Fruit fly (Drosophila melanogaster) whole organism, embryonic: ENCODE measurements around the gene Mtl.
A peak's percentile ranks its signal among the peaks of the same experiment; 100 is the strongest.

ENCODE experiments used
- Awh ChIP-seq: fragments of 200-800 bp; sonication (Bioruptor generic); IDR thresholded peaks from 2 replicates; pipeline ENCODE4, ENCODE4 v1.3.6; 2022; ENCODE audit warnings: missing biosample characterization, missing genetic modification characterization
- BtbVII ChIP-seq: fragments of 200-800 bp; sonication (Bioruptor generic); optimal IDR thresholded peaks from 3 replicates; lab custom pipeline; 2017; ENCODE audit warnings: missing biosample characterization, mild to moderate bottlenecking, missing genetic modification characterization
- CG11398 ChIP-seq: fragments of 200-800 bp; sonication (Bioruptor generic); optimal IDR thresholded peaks from 2 replicates; lab custom pipeline; 2016; ENCODE audit warnings: missing biosample characterization, missing genetic modification characterization
- CG11504 ChIP-seq: fragments of 200-800 bp; sonication (Bioruptor generic); optimal IDR thresholded peaks from 3 replicates; lab custom pipeline; 2019; ENCODE audit warnings: missing biosample characterization, mild to moderate bottlenecking, missing genetic modification characterization, moderate library complexity
- CG12236 ChIP-seq: fragments of 200-800 bp; sonication (Bioruptor generic); optimal IDR thresholded peaks from 2 replicates; lab custom pipeline; 2016; ENCODE audit warnings: missing biosample characterization, missing genetic modification characterization
- CG13624 ChIP-seq: fragments of 200-800 bp; sonication (Bioruptor generic); optimal IDR thresholded peaks from 2 replicates; lab custom pipeline; 2016; ENCODE audit warnings: missing biosample characterization, missing genetic modification characterization
- CG14965 ChIP-seq: fragments of 200-800 bp; sonication (Bioruptor generic); optimal IDR thresholded peaks from 2 replicates; lab custom pipeline; 2016; ENCODE audit warnings: missing biosample characterization, missing genetic modification characterization, borderline replicate concordance
- CG15011 ChIP-seq: fragments of 200-800 bp; sonication (Bioruptor generic); optimal IDR thresholded peaks from 3 replicates; lab custom pipeline; 2018; ENCODE audit warnings: missing biosample characterization, mild to moderate bottlenecking, missing genetic modification characterization
- CG15269 ChIP-seq: fragments of 200-800 bp; sonication (Bioruptor generic); optimal IDR thresholded peaks from 2 replicates; lab custom pipeline; 2018; ENCODE audit warnings: missing biosample characterization, mild to moderate bottlenecking, missing genetic modification characterization, moderate library complexity
- CG17912 ChIP-seq: fragments of 200-800 bp; sonication (Bioruptor generic); optimal IDR thresholded peaks from 2 replicates; lab custom pipeline; 2018; ENCODE audit warnings: missing biosample characterization, mild to moderate bottlenecking, missing genetic modification characterization
- CG18262 ChIP-seq: fragments of 200-800 bp; optimal IDR thresholded peaks from 3 replicates; lab custom pipeline; 2019; ENCODE audit warnings: missing biosample characterization, mild to moderate bottlenecking, missing genetic modification characterization, moderate library complexity
- CG18599 ChIP-seq: fragments of 200-800 bp; sonication (Bioruptor generic); optimal IDR thresholded peaks from 3 replicates; lab custom pipeline; 2017; ENCODE audit warnings: missing biosample characterization, missing genetic modification characterization, mild to moderate bottlenecking, moderate library complexity, missing genetic modification reagents
- CG2120 ChIP-seq: fragments of 200-800 bp; sonication (Bioruptor generic); optimal IDR thresholded peaks from 3 replicates; lab custom pipeline; 2016; ENCODE audit warnings: missing biosample characterization, missing genetic modification characterization
- CG3281 ChIP-seq: fragments of 200-800 bp; sonication (Bioruptor generic); optimal IDR thresholded peaks from 3 replicates; lab custom pipeline; 2017; ENCODE audit warnings: missing biosample characterization, mild to moderate bottlenecking, missing genetic modification characterization
- CG6175 ChIP-seq: fragments of 200-800 bp; sonication (Bioruptor generic); IDR thresholded peaks from 3 replicates; pipeline ENCODE4 v1.3.6; 2022; ENCODE audit warnings: missing biosample characterization, missing genetic modification characterization
- CG6765 ChIP-seq: fragments of 200-800 bp; sonication (Bioruptor generic); optimal IDR thresholded peaks from 3 replicates; lab custom pipeline; 2017; ENCODE audit warnings: missing biosample characterization, mild to moderate bottlenecking, missing genetic modification characterization
- Chrac-16 ChIP-seq: fragments of 200-800 bp; sonication (Bioruptor generic); optimal IDR thresholded peaks from 3 replicates; lab custom pipeline; 2016; ENCODE audit warnings: missing biosample characterization, missing genetic modification characterization
- D ChIP-seq, 2 experiments: fragments of 200-800 bp in 1 of 2; fragments of >200 bp in 1 of 2; sonication (Bioruptor generic) in 1 of 2; optimal IDR thresholded peaks; 2 replicates in 1 of 2; 3 replicates in 1 of 2; lab custom pipeline; 2017; ENCODE audit warnings: mild to moderate bottlenecking in 1 of 2, missing biosample characterization in 1 of 2, missing genetic modification characterization in 1 of 2, missing genetic modification reagents in 1 of 2
- D19A ChIP-seq: fragments of 200-800 bp; optimal IDR thresholded peaks from 3 replicates; lab custom pipeline; 2019; ENCODE audit warnings: missing biosample characterization, mild to moderate bottlenecking, missing genetic modification characterization, moderate library complexity
- Dfd ChIP-seq, 2 experiments: fragments of >200 bp; optimal IDR thresholded peaks; 2 replicates each; lab custom pipeline; 2017; ENCODE audit warnings: missing biosample characterization in 2 of 2, missing genetic modification characterization in 2 of 2
- Hey ChIP-seq: fragments of 200-800 bp; sonication (Bioruptor generic); optimal IDR thresholded peaks from 3 replicates; lab custom pipeline; 2018; ENCODE audit warnings: missing biosample characterization, mild to moderate bottlenecking, missing genetic modification characterization
- Hr51 ChIP-seq, 2 experiments: fragments of 200-800 bp; sonication (Bioruptor generic); optimal IDR thresholded peaks; 2 replicates in 1 of 2; 3 replicates in 1 of 2; lab custom pipeline; 2016 to 2018; ENCODE audit warnings: missing biosample characterization in 2 of 2, missing genetic modification characterization in 2 of 2, mild to moderate bottlenecking in 1 of 2, moderate library complexity in 1 of 2
- Kr ChIP-seq: fragments of 200-800 bp; sonication (Bioruptor generic); optimal IDR thresholded peaks from 2 replicates; lab custom pipeline; 2017; ENCODE audit warnings: missing biosample characterization, mild to moderate bottlenecking, missing genetic modification characterization
- MESR4 ChIP-seq: fragments of 200-800 bp; sonication (Bioruptor generic); optimal IDR thresholded peaks from 2 replicates; lab custom pipeline; 2018; ENCODE audit warnings: missing biosample characterization, mild to moderate bottlenecking, missing genetic modification characterization, moderate library complexity
- PHDP ChIP-seq: fragments of 200-800 bp; sonication (Bioruptor generic); optimal IDR thresholded peaks from 3 replicates; lab custom pipeline; 2018; ENCODE audit warnings: missing biosample characterization, mild to moderate bottlenecking, missing genetic modification characterization, moderate library complexity
- Pdp1 ChIP-seq, 2 experiments: fragments of 200-800 bp; sonication (Bioruptor generic); optimal IDR thresholded peaks; 3 replicates each; lab custom pipeline; 2016; ENCODE audit warnings: missing biosample characterization in 2 of 2, missing genetic modification characterization in 2 of 2, mild to moderate bottlenecking in 1 of 2, moderate library complexity in 1 of 2
- Rx ChIP-seq: fragments of 200-800 bp; sonication (Bioruptor generic); IDR thresholded peaks from 2 replicates; pipeline ENCODE4 v1.3.6; 2022; ENCODE audit warnings: missing biosample characterization, missing genetic modification characterization
- Sin3A ChIP-seq: fragments of >200 bp; optimal IDR thresholded peaks from 2 replicates; lab custom pipeline; 2018
- bowl ChIP-seq: fragments of 200-800 bp; sonication (Bioruptor generic); IDR thresholded peaks from 2 replicates; pipeline ENCODE4 v1.3.6; 2022; ENCODE audit warnings: missing biosample characterization, missing genetic modification characterization
- bsh ChIP-seq, 2 experiments: fragments of 200-800 bp; sonication (Bioruptor generic); optimal IDR thresholded peaks; 2 replicates each; lab custom pipeline; 2017 to 2018; ENCODE audit warnings: mild to moderate bottlenecking in 2 of 2, missing biosample characterization in 2 of 2, missing genetic modification characterization in 2 of 2, moderate library complexity in 1 of 2
- btn ChIP-seq: fragments of 200-800 bp; sonication (Bioruptor generic); optimal IDR thresholded peaks from 2 replicates; lab custom pipeline; 2016; ENCODE audit warnings: missing biosample characterization, missing genetic modification characterization
- cas ChIP-seq: fragments of 200-800 bp; sonication (Bioruptor generic); IDR thresholded peaks from 2 replicates; pipeline ENCODE4 v1.3.6; 2022; ENCODE audit warnings: missing biosample characterization, missing genetic modification characterization
- dimm ChIP-seq: fragments of 200-800 bp; sonication (Bioruptor generic); IDR thresholded peaks from 2 replicates; pipeline ENCODE4 v1.3.6; 2022; ENCODE audit warnings: missing biosample characterization, missing genetic modification characterization
- dmrt99B ChIP-seq: fragments of 200-800 bp; sonication (Bioruptor generic); optimal IDR thresholded peaks from 2 replicates; lab custom pipeline; 2018; ENCODE audit warnings: missing biosample characterization, mild to moderate bottlenecking, missing genetic modification characterization, moderate library complexity
- gcm ChIP-seq: fragments of 200-800 bp; sonication (Bioruptor generic); optimal IDR thresholded peaks from 2 replicates; lab custom pipeline; 2019; ENCODE audit warnings: missing biosample characterization, mild to moderate bottlenecking, missing genetic modification characterization, moderate library complexity
- grau ChIP-seq: fragments of 200-800 bp; optimal IDR thresholded peaks from 3 replicates; lab custom pipeline; 2019; ENCODE audit warnings: missing biosample characterization, mild to moderate bottlenecking, missing genetic modification characterization, moderate library complexity
- h ChIP-seq: fragments of >200 bp; optimal IDR thresholded peaks from 2 replicates; lab custom pipeline; 2017
- jing ChIP-seq: fragments of 200-800 bp; sonication (Bioruptor generic); optimal IDR thresholded peaks from 2 replicates; lab custom pipeline; 2018; ENCODE audit warnings: missing biosample characterization, mild to moderate bottlenecking, missing genetic modification characterization
- knrl ChIP-seq: fragments of 200-800 bp; sonication (Bioruptor generic); IDR thresholded peaks from 3 replicates; pipeline ENCODE4 v1.3.6; 2022; ENCODE audit warnings: missing biosample characterization, missing genetic modification characterization; ENCODE audit not compliant: partially characterized antibody
- org-1 ChIP-seq: fragments of 200-800 bp; sonication (Bioruptor generic); optimal IDR thresholded peaks from 2 replicates; lab custom pipeline; 2017; ENCODE audit warnings: missing biosample characterization, missing genetic modification characterization
- pb ChIP-seq: fragments of 200-800 bp; sonication (Bioruptor generic); optimal IDR thresholded peaks from 3 replicates; lab custom pipeline; 2016; ENCODE audit warnings: missing biosample characterization, missing genetic modification characterization
- prd ChIP-seq, 3 experiments: fragments of >200 bp in 2 of 3; fragments of 200-800 bp in 1 of 3; sonication (Bioruptor generic) in 1 of 3; optimal IDR thresholded peaks in 2 of 3; IDR thresholded peaks in 1 of 3; 2 replicates in 2 of 3; 3 replicates in 1 of 3; pipeline versions ENCODE4 v1.3.6 to Lab custom; 2017 to 2022; ENCODE audit warnings: missing biosample characterization in 1 of 3, missing genetic modification characterization in 1 of 3
- ranshi ChIP-seq: fragments of 200-800 bp; sonication (Bioruptor generic); IDR thresholded peaks from 2 replicates; pipeline ENCODE4 v1.3.6; 2022; ENCODE audit warnings: missing biosample characterization, missing genetic modification characterization
- sna ChIP-seq: fragments of 200-800 bp; sonication (Bioruptor generic); IDR thresholded peaks from 2 replicates; pipeline ENCODE4 v1.3.6; 2022; ENCODE audit warnings: missing biosample characterization, missing genetic modification characterization; ENCODE audit not compliant: partially characterized antibody
- ssp ChIP-seq: fragments of 200-800 bp; sonication (Bioruptor generic); IDR thresholded peaks from 2 replicates; pipeline ENCODE4 v1.3.6; 2022; ENCODE audit warnings: missing biosample characterization, missing genetic modification characterization
- zen ChIP-seq: fragments of 200-800 bp; sonication (Bioruptor generic); optimal IDR thresholded peaks from 3 replicates; lab custom pipeline; 2018; ENCODE audit warnings: missing biosample characterization, mild to moderate bottlenecking, missing genetic modification characterization, moderate library complexity

Gene Mtl

DNA sequence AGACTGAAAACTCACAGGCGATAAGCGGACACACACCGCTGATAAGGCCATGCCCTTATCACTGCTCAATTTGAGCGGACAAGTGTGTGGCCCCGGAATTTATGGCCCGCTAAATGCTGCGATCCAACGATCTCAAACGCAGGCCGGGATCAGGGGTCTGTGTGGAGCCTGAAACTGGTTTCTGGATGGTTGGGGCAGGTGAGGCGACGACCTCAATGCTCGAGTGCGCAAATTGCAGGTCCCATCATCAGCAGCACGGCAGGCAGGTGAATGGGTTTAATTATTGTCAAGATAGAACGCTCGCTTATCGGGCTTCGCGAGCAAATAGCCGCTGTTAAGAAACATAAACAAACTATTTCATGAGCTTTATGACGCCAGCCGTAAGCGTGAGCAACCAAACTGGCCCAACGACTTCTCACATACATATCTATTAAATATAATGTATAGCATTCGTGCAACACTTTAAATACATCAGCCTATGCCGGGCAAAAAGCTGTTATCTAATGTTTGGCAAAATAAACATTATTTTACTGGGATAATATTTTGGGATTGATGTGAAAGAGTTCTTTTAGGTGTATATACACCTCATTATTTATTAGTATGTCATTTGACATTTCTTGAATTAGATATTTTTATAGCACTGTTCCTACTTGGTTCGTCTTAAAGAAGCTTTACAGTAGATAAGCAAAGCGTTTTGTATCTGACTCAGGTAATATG lies 30.5 kb upstream of the Mtl start (continued):
- TF ChIP-seq sna (GFP tag; lab: Robert Waterston, UW) (0 out of 2 replicates have a peak, but pooled peaks have one; percentile 40), BtbVII (GFP tag; lab: Kevin White, UChicago) (peak; percentile 44), CG15011 (GFP tag; lab: Kevin White, UChicago) (peak; percentile 0), Chrac-16 (GFP tag; lab: Kevin White, UChicago) (no peak), Hey (tag; lab: Kevin White, UChicago) (peak; percentile 49), btn (GFP tag; lab: Kevin White, UChicago) (no peak), PHDP (tag; lab: Kevin White, UChicago) (peak; percentile 26), CG11504 (peak; percentile 14), bowl (GFP tag; lab: Robert Waterston, UW) (no peak), CG6175 (peak; percentile 12; the same call in 1 of the 3 replicates), gcm (GFP tag; lab: Kevin White, UChicago) (peak; percentile 5), CG15269 (tag; lab: Kevin White, UChicago) (peak; percentile 8), dimm (GFP tag; lab: Robert Waterston, UW) (no peak), CG18599 (GFP tag; lab: Kevin White, UChicago) (peak; percentile 18), Pdp1 (GFP tag; optimal IDR thresholded peaks at IDR 0.05; lab: Kevin White, UChicago) (peak in 1 of 2 experiments; percentile 36), D19A (no peak), MESR4 (no peak), CG18262 (no peak), CG11398 (GFP tag; lab: Kevin White, UChicago) (no peak), bsh (GFP tag; optimal IDR thresholded peaks at IDR 0.05; lab: Kevin White, UChicago) (peak in 1 of 2 experiments; percentile 9), CG6765 (GFP tag; lab: Kevin White, UChicago) (peak; percentile 26), grau (tag; lab: Kevin White, UChicago) (peak; percentile 83), CG2120 (GFP tag; lab: Kevin White, UChicago) (peak; percentile 47), Kr (GFP tag; lab: Kevin White, UChicago) (no peak), Awh (GFP tag; lab: Robert Waterston, UW) (0 out of 2 replicates have a peak, but pooled peaks have one; percentile 9), CG3281 (peak; percentile 32), jing (GFP tag; lab: Kevin White, UChicago) (no peak)

DNA sequence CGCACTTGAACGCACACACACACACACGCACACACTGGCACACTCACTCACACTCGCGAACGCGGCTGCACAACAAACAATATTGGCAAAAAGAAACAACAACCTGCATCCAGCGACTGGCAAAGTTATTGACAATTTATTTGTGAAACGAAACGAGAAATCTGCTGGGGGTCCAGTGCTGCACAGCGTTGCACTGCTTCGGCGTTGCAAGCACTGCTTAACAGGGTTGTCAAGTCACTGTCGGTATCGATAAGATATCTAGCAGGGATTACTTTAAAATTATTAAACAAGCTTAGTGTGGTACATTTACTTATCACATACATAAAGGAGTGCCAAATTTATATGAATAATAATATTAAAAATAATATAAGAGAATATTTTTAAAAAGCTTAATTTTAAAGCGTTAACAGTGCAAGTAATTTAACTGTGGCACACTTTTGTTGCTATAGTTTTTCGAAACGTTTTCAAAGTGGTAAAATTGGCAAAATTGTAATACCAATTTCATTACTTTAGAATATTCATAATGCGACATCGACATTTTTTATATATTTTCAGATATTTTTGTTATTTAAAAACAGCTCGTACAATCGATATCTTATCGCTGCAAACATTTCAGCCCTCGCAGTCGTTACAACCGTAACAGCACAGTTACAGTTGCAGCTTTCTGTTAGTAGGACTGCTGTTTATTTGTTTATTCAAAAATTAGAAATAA lies 28.8 kb upstream of the Mtl start, which contains the start of the genes dsd and Tusp:
TSS of gene dsd (minus strand) at position 179 of the 712 bp plus-strand sequence.
TSS of gene Tusp (plus strand) at position 662 of the 712 bp plus-strand sequence.
- TF ChIP-seq prd (optimal IDR thresholded peaks at IDR 0.05; lab: Kevin White, UChicago) = no peak
- peak; percentile 72 for TF ChIP-seq prd (GFP tag; IDR thresholded peaks at IDR 0.05; lab: Robert Waterston, UW)
- no peak for TF ChIP-seq h
- no peak for TF ChIP-seq CG14965 (GFP tag; lab: Kevin White, UChicago)
- peak; percentile 59 for TF ChIP-seq org-1 (GFP tag; lab: Kevin White, UChicago)
- TF ChIP-seq MESR4 = peak; percentile 82
- peak; percentile 48 for TF ChIP-seq zen (tag; lab: Kevin White, UChicago)
- peak; percentile 64 for TF ChIP-seq knrl (GFP tag; lab: Robert Waterston, UW)
- TF ChIP-seq CG12236 (GFP tag; lab: Kevin White, UChicago) = peak; percentile 13
- peak; percentile 68 for TF ChIP-seq Rx (GFP tag; lab: Robert Waterston, UW)
- TF ChIP-seq CG17912 (GFP tag; lab: Kevin White, UChicago) = peak; percentile 11
- TF ChIP-seq ssp (GFP tag; lab: Robert Waterston, UW) = peak; percentile 66
- no peak for TF ChIP-seq D (optimal IDR thresholded peaks at IDR 0.05; lab: Kevin White, UChicago)
- peak; percentile 62 for TF ChIP-seq D (GFP tag; optimal IDR thresholded peaks at IDR 0.05; lab: Kevin White, UChicago)
- 0 out of 2 replicates have a peak, but pooled peaks have one; percentile 16 for TF ChIP-seq cas (GFP tag; lab: Robert Waterston, UW)
- TF ChIP-seq ranshi (GFP tag; lab: Robert Waterston, UW) = peak; percentile 75
- no peak for TF ChIP-seq Dfd (GFP tag; optimal IDR thresholded peaks at IDR 0.05; lab: Kevin White, UChicago)
- peak; percentile 68 for TF ChIP-seq dmrt99B (tag; lab: Kevin White, UChicago)
- TF ChIP-seq Hr51 (GFP tag; optimal IDR thresholded peaks at IDR 0.05; lab: Kevin White, UChicago) = peak; percentile 54 to 77
- TF ChIP-seq pb = peak; percentile 37
- TF ChIP-seq Sin3A (lab: Kevin White, UChicago) = no peak
- TF ChIP-seq CG13624 = peak; percentile 74
